Fruit fly (Drosophila melanogaster) whole organism, embryonic: ENCODE measurements around the gene CG6878.

Source experiments
- Bgb ChIP-seq: fragments of 200-800 bp; sonication (Bioruptor generic); IDR thresholded peaks from 2 replicates; pipeline ENCODE4 v1.3.6; 2022; ENCODE audit warnings: missing biosample characterization, missing genetic modification characterization; ENCODE audit not compliant: partially characterized antibody
- CG10543 ChIP-seq: fragments of 200-800 bp; sonication (Bioruptor generic); optimal IDR thresholded peaks from 3 replicates; lab custom pipeline; 2017; ENCODE audit warnings: missing biosample characterization, mild to moderate bottlenecking, missing genetic modification characterization, moderate library complexity
- CG11456 ChIP-seq: fragments of 200-800 bp; sonication (Bioruptor generic); IDR thresholded peaks from 3 replicates; pipeline ENCODE4 v1.3.6; 2022; ENCODE audit warnings: missing biosample characterization, missing genetic modification characterization
- CG11723 ChIP-seq: fragments of 200-800 bp; sonication (Bioruptor generic); optimal IDR thresholded peaks from 2 replicates; lab custom pipeline; 2017; ENCODE audit warnings: missing biosample characterization, mild to moderate bottlenecking, missing genetic modification characterization
- CG15514 ChIP-seq: fragments of 200-800 bp; sonication (Bioruptor generic); optimal IDR thresholded peaks from 3 replicates; lab custom pipeline; 2017; ENCODE audit warnings: missing biosample characterization, missing genetic modification characterization, mild to moderate bottlenecking, moderate library complexity, missing genetic modification reagents
- CG17385 ChIP-seq: fragments of 200-800 bp; sonication (Bioruptor generic); optimal IDR thresholded peaks from 3 replicates; lab custom pipeline; 2018; ENCODE audit warnings: missing biosample characterization, mild to moderate bottlenecking, missing genetic modification characterization
- CG17829 ChIP-seq: fragments of 200-800 bp; optimal IDR thresholded peaks from 2 replicates; lab custom pipeline; 2019; ENCODE audit warnings: missing biosample characterization, mild to moderate bottlenecking, missing genetic modification characterization, moderate library complexity
- CG18764 ChIP-seq: fragments of 200-800 bp; sonication (Bioruptor generic); optimal IDR thresholded peaks from 3 replicates; lab custom pipeline; 2016; ENCODE audit warnings: missing biosample characterization, missing genetic modification characterization
- CG2875 ChIP-seq: fragments of 200-800 bp; sonication (Bioruptor generic); optimal IDR thresholded peaks from 2 replicates; lab custom pipeline; 2017; ENCODE audit warnings: missing biosample characterization, mild to moderate bottlenecking, missing genetic modification characterization, missing genetic modification reagents
- CG32772 ChIP-seq: fragments of 200-800 bp; sonication (Bioruptor generic); IDR thresholded peaks from 2 replicates; pipeline ENCODE4 v1.3.6; 2022; ENCODE audit warnings: missing biosample characterization, missing genetic modification characterization
- CG34422 ChIP-seq: fragments of 200-800 bp; sonication (Bioruptor generic); IDR thresholded peaks from 3 replicates; pipeline ENCODE4 v1.3.6; 2022; ENCODE audit warnings: missing biosample characterization, missing genetic modification characterization
- CG8281 ChIP-seq: fragments of 200-800 bp; sonication (Bioruptor generic); optimal IDR thresholded peaks from 2 replicates; lab custom pipeline; 2018; ENCODE audit warnings: missing biosample characterization, mild to moderate bottlenecking, missing genetic modification characterization, moderate library complexity
- CG8388 ChIP-seq: fragments of 200-800 bp; sonication (Bioruptor generic); optimal IDR thresholded peaks from 2 replicates; lab custom pipeline; 2019; ENCODE audit warnings: missing biosample characterization, mild to moderate bottlenecking, missing genetic modification characterization, moderate library complexity
- D19A ChIP-seq: fragments of 200-800 bp; optimal IDR thresholded peaks from 3 replicates; lab custom pipeline; 2019; ENCODE audit warnings: missing biosample characterization, mild to moderate bottlenecking, missing genetic modification characterization, moderate library complexity
- Dip2 ChIP-seq: fragments of 200-800 bp; sonication (Bioruptor generic); IDR thresholded peaks from 2 replicates; pipeline ENCODE4 v1.3.6; 2022; ENCODE audit warnings: missing biosample characterization, missing genetic modification characterization
- Ets65A ChIP-seq: fragments of 200-800 bp; sonication (Bioruptor generic); peaks from one replicate; lab custom pipeline; 2016; ENCODE audit warnings: missing biosample characterization, missing genetic modification characterization
- Ets97D ChIP-seq: fragments of 200-800 bp; sonication (Bioruptor generic); optimal IDR thresholded peaks from 3 replicates; lab custom pipeline; 2016; ENCODE audit warnings: missing biosample characterization, missing genetic modification characterization
- Fer3 ChIP-seq: fragments of 200-800 bp; sonication (Bioruptor generic); optimal IDR thresholded peaks from 2 replicates; lab custom pipeline; 2018; ENCODE audit warnings: missing biosample characterization, mild to moderate bottlenecking, missing genetic modification characterization, moderate library complexity
- HLH4C ChIP-seq: fragments of 200-800 bp; sonication (Bioruptor generic); IDR thresholded peaks from 3 replicates; pipeline ENCODE4 v1.3.6; 2022; ENCODE audit warnings: missing biosample characterization, missing genetic modification characterization; ENCODE audit not compliant: partially characterized antibody
- MBD-R2 ChIP-seq: fragments of 200-800 bp; sonication (Bioruptor generic); IDR thresholded peaks from 2 replicates; pipeline ENCODE4 v1.3.6; 2022; ENCODE audit warnings: missing biosample characterization, missing genetic modification characterization
- MESR4 ChIP-seq: fragments of 200-800 bp; sonication (Bioruptor generic); optimal IDR thresholded peaks from 2 replicates; lab custom pipeline; 2018; ENCODE audit warnings: missing biosample characterization, mild to moderate bottlenecking, missing genetic modification characterization, moderate library complexity
- Myb ChIP-seq: fragments of 200-800 bp; sonication (Bioruptor generic); optimal IDR thresholded peaks from 2 replicates; lab custom pipeline; 2016; ENCODE audit warnings: missing biosample characterization, missing genetic modification characterization
- NK7.1 ChIP-seq: fragments of 200-800 bp; sonication (Bioruptor generic); optimal IDR thresholded peaks from 3 replicates; lab custom pipeline; 2016; ENCODE audit warnings: missing biosample characterization, missing genetic modification characterization
- Neu2 ChIP-seq: fragments of 200-800 bp; sonication (Bioruptor generic); optimal IDR thresholded peaks from 3 replicates; lab custom pipeline; 2016; ENCODE audit warnings: missing biosample characterization, missing genetic modification characterization, borderline replicate concordance
- Sin3A ChIP-seq: fragments of >200 bp; optimal IDR thresholded peaks from 2 replicates; lab custom pipeline; 2018
- Spps ChIP-seq: fragments of 200-800 bp; sonication (Bioruptor generic); optimal IDR thresholded peaks from 2 replicates; lab custom pipeline; 2018; ENCODE audit warnings: missing biosample characterization, mild to moderate bottlenecking, missing genetic modification characterization
- Ssrp ChIP-seq: fragments of 200-800 bp; sonication (Bioruptor generic); optimal IDR thresholded peaks from 2 replicates; lab custom pipeline; 2018; ENCODE audit warnings: missing biosample characterization, mild to moderate bottlenecking, missing genetic modification characterization, moderate library complexity
- Vsx1 ChIP-seq: fragments of 200-800 bp; sonication (Bioruptor generic); optimal IDR thresholded peaks from 2 replicates; lab custom pipeline; 2017; ENCODE audit warnings: missing biosample characterization, mild to moderate bottlenecking, missing genetic modification characterization, missing genetic modification reagents
- cg ChIP-seq: fragments of 200-800 bp; sonication (Bioruptor generic); optimal IDR thresholded peaks from 3 replicates; lab custom pipeline; 2019; ENCODE audit warnings: missing biosample characterization, mild to moderate bottlenecking, missing genetic modification characterization, moderate library complexity
- ewg ChIP-seq: fragments of 200-800 bp; sonication (Bioruptor generic); optimal IDR thresholded peaks from 3 replicates; lab custom pipeline; 2017; ENCODE audit warnings: mild to moderate bottlenecking, missing biosample characterization, missing genetic modification reagents, missing genetic modification characterization
- hkb ChIP-seq, 2 experiments: fragments of 200-800 bp in 1 of 2; fragments of >200 bp in 1 of 2; sonication (Bioruptor generic) in 1 of 2; IDR thresholded peaks in 1 of 2; optimal IDR thresholded peaks in 1 of 2; 2 replicates each; pipeline versions ENCODE4 v1.3.6 to Lab custom; 2017 to 2022; ENCODE audit warnings: missing biosample characterization in 1 of 2, missing genetic modification characterization in 1 of 2
- kah ChIP-seq: fragments of 200-800 bp; sonication (Bioruptor generic); optimal IDR thresholded peaks from 2 replicates; lab custom pipeline; 2018; ENCODE audit warnings: missing biosample characterization, mild to moderate bottlenecking, missing genetic modification characterization
- kay ChIP-seq: fragments of 200-800 bp; sonication (Bioruptor generic); optimal IDR thresholded peaks from 2 replicates; lab custom pipeline; 2016; ENCODE audit warnings: missing biosample characterization, missing genetic modification characterization
- kni ChIP-seq: fragments of 200-800 bp; sonication (Bioruptor generic); optimal IDR thresholded peaks from 3 replicates; lab custom pipeline; 2017; ENCODE audit warnings: mild to moderate bottlenecking, missing biosample characterization, missing genetic modification reagents, missing genetic modification characterization
- lab ChIP-seq: fragments of 200-800 bp; sonication (Bioruptor generic); optimal IDR thresholded peaks from 3 replicates; lab custom pipeline; 2017; ENCODE audit warnings: missing biosample characterization, missing genetic modification characterization, mild to moderate bottlenecking, moderate library complexity, missing genetic modification reagents
- lilli ChIP-seq: fragments of 200-800 bp; sonication (Bioruptor generic); optimal IDR thresholded peaks from 3 replicates; lab custom pipeline; 2016; ENCODE audit warnings: missing biosample characterization, missing genetic modification characterization
- nom ChIP-seq: fragments of 200-800 bp; sonication (Bioruptor generic); optimal IDR thresholded peaks from 2 replicates; lab custom pipeline; 2017; ENCODE audit warnings: missing biosample characterization, missing genetic modification characterization, mild to moderate bottlenecking, moderate library complexity, missing genetic modification reagents
- scrt ChIP-seq: fragments of 200-800 bp; sonication (Bioruptor generic); optimal IDR thresholded peaks from 2 replicates; lab custom pipeline; 2018; ENCODE audit warnings: missing biosample characterization, mild to moderate bottlenecking, missing genetic modification characterization, moderate library complexity
- sens ChIP-seq: fragments of 200-800 bp; sonication (Bioruptor generic); peaks from one replicate; lab custom pipeline; 2016; ENCODE audit warnings: missing biosample characterization, missing genetic modification characterization
- slou ChIP-seq: fragments of 200-800 bp; sonication (Bioruptor generic); optimal IDR thresholded peaks from 3 replicates; lab custom pipeline; 2016; ENCODE audit warnings: missing biosample characterization, missing genetic modification characterization
- wor ChIP-seq: fragments of 200-800 bp; sonication (Bioruptor generic); IDR thresholded peaks from 2 replicates; pipeline ENCODE4 v1.3.6; 2022; ENCODE audit warnings: missing biosample characterization, missing genetic modification characterization

Gene CG6878

DNA sequence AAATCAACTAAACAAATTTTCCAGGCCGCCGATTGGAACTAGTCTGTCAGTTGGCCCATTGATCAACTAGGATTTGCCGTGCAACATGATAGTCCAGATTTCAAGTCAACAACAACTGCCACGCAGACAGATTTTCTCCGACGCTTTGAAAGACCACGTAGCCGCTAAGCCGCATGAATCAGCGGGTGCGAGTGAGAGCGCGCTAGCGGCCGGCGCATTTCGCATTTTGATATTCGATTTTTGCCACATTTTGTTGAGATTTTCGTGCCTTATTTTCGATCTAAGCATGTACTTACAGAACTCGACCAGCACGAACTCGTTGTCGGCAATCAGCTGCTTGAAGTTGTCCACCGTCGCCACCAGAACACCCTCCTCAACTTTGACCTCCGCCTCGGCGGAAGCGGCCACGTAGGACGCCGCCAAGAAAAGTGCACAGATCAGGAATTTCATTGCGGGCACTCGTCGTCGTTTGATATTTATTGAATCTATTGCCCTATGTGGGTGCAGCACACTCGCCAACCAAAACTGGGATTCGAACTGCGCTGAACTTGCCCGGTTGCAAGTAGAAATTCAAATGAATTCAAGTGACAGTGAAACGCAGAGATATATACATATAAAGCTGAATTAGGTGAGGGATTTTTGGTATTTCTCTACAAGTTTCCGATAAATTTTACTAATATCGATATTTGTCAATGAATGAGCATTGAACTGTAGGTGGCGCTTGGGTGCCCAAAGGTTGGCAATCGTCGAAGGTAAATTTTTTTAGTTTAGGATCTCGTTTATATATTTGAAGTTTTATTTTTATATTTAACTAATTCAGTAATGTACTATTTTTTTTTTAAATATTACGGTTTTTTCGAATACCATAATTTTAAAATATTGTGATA is 19.4 kb upstream of the CG6878 start, which contains the start of gene Pdi (continued):
- peak; percentile 97 for TF ChIP-seq Dip2 (GFP tag; lab: Robert Waterston, UW)
- peak; percentile 60; the same call in 2 of the 3 replicates for TF ChIP-seq HLH4C (GFP tag; lab: Robert Waterston, UW)
- TF ChIP-seq Ets65A (GFP tag; lab: Kevin White, UChicago), result peak; percentile 86
- peak; percentile 76 for TF ChIP-seq Bgb (GFP tag; lab: Robert Waterston, UW)
- no peak for TF ChIP-seq slou (GFP tag; lab: Kevin White, UChicago)
- TF ChIP-seq Ets97D, result peak; percentile 65
- peak; percentile 29; the same call in 1 of the 2 replicates for TF ChIP-seq MBD-R2 (GFP tag; lab: Robert Waterston, UW)
- peak; percentile 10 for TF ChIP-seq ewg (GFP tag; lab: Kevin White, UChicago)
- TF ChIP-seq CG11723 (GFP tag; lab: Kevin White, UChicago), result no peak

- TF ChIP-seq nom (GFP tag; lab: Kevin White, UChicago) (no peak), kah (GFP tag; lab: Kevin White, UChicago) (peak; percentile 94), sens (GFP tag; lab: Kevin White, UChicago) (peak; percentile 48), Sin3A (lab: Kevin White, UChicago) (no peak), Neu2 (GFP tag; lab: Kevin White, UChicago) (peak; percentile 52), scrt (GFP tag; lab: Kevin White, UChicago) (peak; percentile 37)
Measured at dm6 chr3L:15143108-15143507, 18.5 kb upstream of the CG6878 start.

dm6 chr3L:15143638-15144600 is 17.7 kb upstream of the CG6878 start, which contains the start of the genes CG32147 and Pex3:
CG32147 (minus strand) TSS chr3L:15144059.
Pex3 (plus strand) TSS chr3L:15144355.
- peak; percentile 39 for TF ChIP-seq D19A (tag; lab: Kevin White, UChicago)
- TF ChIP-seq CG2875 (GFP tag; lab: Kevin White, UChicago), result peak; percentile 2
- no peak for TF ChIP-seq Spps (tag; lab: Kevin White, UChicago)
- TF ChIP-seq MBD-R2 (GFP tag; lab: Robert Waterston, UW), result peak; percentile 45; the same call in 1 of the 2 replicates
- TF ChIP-seq CG17829 (tag; lab: Kevin White, UChicago), result peak; percentile 7
- no peak for TF ChIP-seq CG18764 (GFP tag; lab: Kevin White, UChicago)
- TF ChIP-seq kay (GFP tag; lab: Kevin White, UChicago), result peak; percentile 70
- no peak for TF ChIP-seq CG8388 (GFP tag; lab: Kevin White, UChicago)
- peak; percentile 29 for TF ChIP-seq Vsx1 (GFP tag; lab: Kevin White, UChicago)
- TF ChIP-seq MESR4, result peak; percentile 82
- TF ChIP-seq kni, result peak; percentile 25
- no peak for TF ChIP-seq Fer3 (tag; lab: Kevin White, UChicago)
- TF ChIP-seq lab, result no peak
- TF ChIP-seq kah (GFP tag; lab: Kevin White, UChicago), result no peak
- no peak for TF ChIP-seq CG10543 (GFP tag; lab: Kevin White, UChicago)
- TF ChIP-seq wor, result no peak
- TF ChIP-seq CG17385 (GFP tag; lab: Kevin White, UChicago), result peak; percentile 97
- TF ChIP-seq CG8281 (tag; lab: Kevin White, UChicago), result no peak
- no peak for TF ChIP-seq NK7.1 (GFP tag; lab: Kevin White, UChicago)
- peak; percentile 15 for TF ChIP-seq lilli (GFP tag; lab: Kevin White, UChicago)
- peak; percentile 74; the same call in 1 of the 3 replicates for TF ChIP-seq CG34422 (GFP tag; lab: Robert Waterston, UW)
- 0 out of 3 replicates have a peak, but pooled peaks have one; percentile 16 for TF ChIP-seq CG11456 (GFP tag; lab: Robert Waterston, UW)
- TF ChIP-seq Myb (GFP tag; lab: Kevin White, UChicago), result peak; percentile 19
- peak; percentile 29 for TF ChIP-seq cg (GFP tag; lab: Kevin White, UChicago)
- peak; percentile 83 for TF ChIP-seq CG15514 (GFP tag; lab: Kevin White, UChicago)
- no peak for TF ChIP-seq CG32772 (GFP tag; lab: Robert Waterston, UW)
- no peak for TF ChIP-seq Ssrp
- no peak for TF ChIP-seq hkb (optimal IDR thresholded peaks at IDR 0.05; lab: Kevin White, UChicago)
- peak; percentile 23; the same call in 1 of the 2 replicates for TF ChIP-seq hkb (GFP tag; IDR thresholded peaks at IDR 0.05; lab: Robert Waterston, UW)
